Fruit fly (Drosophila melanogaster): ENCODE results near the gene sowah.

- no peak for TF ChIP-seq psq (GFP tag; optimal IDR thresholded peaks at IDR 0.05)
- no peak for TF ChIP-seq dmrt93B (GFP tag; optimal IDR thresholded peaks at IDR 0.05)
Observed at dm6 chr3L:12559273-12559672, 13.1 kb downstream of the sowah start.
